Worm (Caenorhabditis elegans) whole organism, L3 larva: Measurements from ENCODE around the gene fbxa-176.

ENCODE experiments used
- aly-2 ChIP-seq: fragments of 150-350 bp; optimal IDR thresholded peaks from 2 replicates; lab custom pipeline; 2014; ENCODE audit warnings: missing biosample characterization, missing genetic modification characterization
- ceh-82 ChIP-seq: fragments of 150-350 bp; optimal IDR thresholded peaks from 2 replicates; lab custom pipeline; 2014; ENCODE audit warnings: missing biosample characterization, missing genetic modification characterization
- egl-5 ChIP-seq: fragments of 150-350 bp; optimal IDR thresholded peaks from 2 replicates; lab custom pipeline; 2017; ENCODE audit warnings: missing biosample characterization, missing genetic modification reagents, missing genetic modification characterization, inconsistent platforms
- pqm-1 ChIP-seq: fragments of 150-350 bp; optimal IDR thresholded peaks from 2 replicates; lab custom pipeline; 2017; ENCODE audit warnings: missing biosample characterization, missing genetic modification characterization, inconsistent platforms
- skn-1 ChIP-seq: fragments of 150-350 bp; optimal IDR thresholded peaks from 2 replicates; lab custom pipeline; 2014; ENCODE audit warnings: missing biosample characterization, missing genetic modification characterization
- snpc-4 ChIP-seq: fragments of 150-350 bp; optimal IDR thresholded peaks from 2 replicates; lab custom pipeline; 2014; ENCODE audit warnings: missing biosample characterization, missing genetic modification characterization
- unc-62 ChIP-seq: fragments of 150-350 bp; sonication (generic microtip); optimal IDR thresholded peaks from 4 replicates; lab custom pipeline; 2014; ENCODE audit warnings: missing biosample characterization, missing genetic modification reagents, missing genetic modification characterization

DNA sequence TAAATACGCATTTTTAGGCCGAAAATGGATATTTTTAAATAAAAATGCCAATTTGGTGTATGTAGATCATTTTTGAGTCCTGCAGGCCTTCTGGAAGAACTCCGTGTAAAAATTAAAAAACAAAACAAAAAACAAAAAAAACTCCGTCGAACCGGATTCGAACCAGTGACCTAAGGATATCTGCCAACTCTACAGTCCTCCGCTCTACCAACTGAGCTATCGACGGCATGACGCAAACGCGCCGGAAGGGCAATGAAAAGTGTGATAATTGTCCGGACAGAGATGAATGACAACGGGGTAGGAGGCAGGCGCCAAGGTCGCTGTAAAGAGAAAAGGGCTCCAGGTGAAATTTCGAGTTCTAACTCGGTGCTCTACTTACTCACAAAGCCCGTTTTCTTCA, 7.2 kb upstream of the fbxa-176 start:
- TF ChIP-seq ceh-82 (tag; lab: Kevin White, UChicago) (no peak), aly-2 (tag; lab: Kevin White, UChicago) (no peak), snpc-4 (tag; lab: Kevin White, UChicago) (no peak), skn-1 (tag; lab: Kevin White, UChicago) (no peak), egl-5 (tag; lab: Kevin White, UChicago) (no peak), unc-62 (GFP tag; lab: Kevin White, UChicago) (no peak), pqm-1 (no peak)
